Worm (Caenorhabditis elegans): ENCODE measurements around the gene nhr-94.

DNA sequence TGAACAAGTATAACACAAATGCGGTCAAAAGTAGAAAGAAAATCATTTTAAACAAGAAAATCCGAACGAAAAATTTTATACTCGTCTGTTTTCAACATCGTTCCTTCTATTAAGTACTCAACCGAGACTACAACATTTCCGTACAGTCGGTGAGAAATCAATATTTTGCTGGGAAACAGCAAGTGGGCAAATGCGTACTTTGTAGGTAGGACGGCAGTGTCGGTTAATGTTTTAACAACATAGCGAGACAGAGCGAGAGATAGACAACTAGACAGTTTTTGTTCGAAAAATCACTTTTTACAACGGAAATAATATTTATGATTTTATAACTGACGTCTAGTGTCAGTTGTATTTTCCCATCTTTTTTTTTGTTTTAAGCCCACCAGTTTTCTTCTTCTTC lies 4.7 kb downstream of the nhr-94 start, which contains the start of gene cyp-33A1:
- no peak for TF ChIP-seq dpl-1 (GFP tag; optimal IDR thresholded peaks at IDR 0.05)
- TF ChIP-seq nhr-237 (tag; optimal IDR thresholded peaks at IDR 0.05): no peak
- TF ChIP-seq saeg-2 (GFP tag; IDR thresholded peaks at IDR 0.05): no peak
